Fruit fly (Drosophila melanogaster): ENCODE measurements around the gene mei-P22.
A peak's percentile ranks its signal among the peaks of the same experiment; 100 is the strongest.

mei-P22 gene

DNA sequence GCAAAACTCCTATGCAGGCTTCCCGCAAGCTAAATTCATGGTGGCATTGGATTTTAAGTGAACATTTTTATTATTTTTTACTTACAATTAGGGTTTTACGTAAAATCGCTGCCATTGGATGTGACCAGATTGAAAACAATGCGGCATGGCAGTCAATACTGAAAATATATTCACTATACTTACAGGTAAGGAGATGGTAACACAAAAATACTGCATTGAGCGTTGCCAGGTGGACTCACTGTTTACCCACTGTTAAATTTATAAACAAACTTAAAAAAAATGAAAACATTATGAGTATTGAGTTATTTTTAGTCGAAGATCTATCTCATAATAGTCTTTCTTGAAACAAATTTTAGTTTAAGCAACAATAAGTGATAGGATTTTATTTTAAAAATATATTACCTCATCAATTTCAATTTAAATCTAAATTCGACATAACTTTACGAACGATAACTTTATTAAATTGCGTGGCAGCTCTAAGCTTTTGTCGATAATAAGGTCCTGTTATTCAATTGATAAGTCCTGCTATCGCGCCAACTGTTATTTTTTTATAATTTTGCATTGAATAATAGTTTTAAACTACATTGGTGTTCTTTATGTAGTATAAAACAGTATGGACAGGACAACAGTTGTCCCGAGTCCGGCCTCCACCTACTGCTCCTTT, at the start of gene mei-P22, which contains the start of gene mRpL50:
TSS of gene mei-P22 (plus strand) at position 614 of the 664 bp plus-strand sequence.
TSS of gene mRpL50 (minus strand) at position 159 of the 664 bp plus-strand sequence.
- TF ChIP-seq CG17801 (GFP tag; optimal IDR thresholded peaks at IDR 0.05; ENCODE audit: partially characterized antibody) = peak; percentile 6

DNA sequence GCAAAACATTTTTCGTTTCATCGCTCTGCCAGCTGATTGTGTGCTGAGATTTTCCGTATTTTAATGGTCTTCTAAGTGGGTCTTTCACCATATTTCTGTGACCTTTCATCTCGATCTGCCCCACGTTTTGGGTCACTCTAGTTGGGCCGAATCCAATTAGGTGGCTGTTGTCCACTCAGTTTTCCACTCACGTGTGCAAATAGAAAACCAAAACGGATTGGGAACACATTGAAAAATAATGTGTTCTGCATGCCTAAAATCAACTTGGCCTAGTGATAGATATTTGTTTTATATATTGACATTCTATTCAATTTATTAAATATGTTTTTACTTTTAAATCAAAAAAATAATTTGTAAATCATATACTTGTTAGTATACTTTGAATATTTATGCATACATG, 10.0 kb upstream of the mei-P22 start, which contains the start of gene CG14826:
TSS of gene CG14826 (plus strand) at position 301 of the 400 bp plus-strand sequence.
- no peak for TF ChIP-seq CG17801 (GFP tag; optimal IDR thresholded peaks at IDR 0.05; ENCODE audit: partially characterized antibody)

DNA sequence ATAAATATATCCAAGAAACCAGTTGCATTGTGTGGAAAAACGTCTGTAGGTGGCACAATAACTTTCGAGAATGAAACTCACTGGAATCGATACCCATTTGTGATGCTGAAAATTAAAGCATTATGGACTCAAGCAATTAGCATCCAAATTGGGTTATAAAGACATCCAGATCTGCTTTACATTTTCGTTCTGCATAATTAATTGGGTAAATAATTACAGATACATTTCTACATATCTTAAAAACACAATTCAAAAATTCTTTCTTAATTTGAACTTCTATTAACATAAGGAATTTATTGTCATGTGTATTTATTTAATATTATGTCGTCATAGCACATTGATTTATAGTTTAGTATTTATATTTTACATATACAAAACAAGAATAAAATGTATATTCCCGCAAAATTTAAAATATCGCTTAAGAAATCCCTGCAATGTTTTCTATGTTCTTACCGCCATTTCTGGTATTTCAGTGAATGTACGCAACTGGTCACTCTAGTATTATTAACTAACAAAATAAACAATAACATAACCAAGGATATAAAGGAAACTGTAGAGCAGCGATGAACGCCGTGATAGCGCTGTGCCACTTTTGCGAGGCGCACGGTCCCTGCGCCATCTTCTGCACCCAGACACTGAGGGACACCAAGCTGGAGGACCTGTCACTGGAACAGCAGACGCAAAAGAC, 6.0 kb upstream of the mei-P22 start, which contains the start of the genes CG14829 and BHD:
TSS of gene CG14829 (minus strand) at position 51 of the 688 bp plus-strand sequence.
TSS of gene BHD (plus strand) at position 471 of the 688 bp plus-strand sequence.
- TF ChIP-seq CG17801 (GFP tag; optimal IDR thresholded peaks at IDR 0.05; ENCODE audit: partially characterized antibody) = no peak

- peak; percentile 83 for TF ChIP-seq CG17801 (GFP tag; optimal IDR thresholded peaks at IDR 0.05; ENCODE audit: partially characterized antibody)
These were observed 2.9 kb upstream of the mei-P22 start, which contains the start of the genes RpL18 and Neos for dm6 chr3L:7241217-7241859. Gene RpL18 (minus strand): TSS chr3L:7241351. Gene Neos (plus strand): TSS chr3L:7241628.

dm6 chr3L:7249167-7249566, 5.0 kb downstream of the mei-P22 start, which contains the start of gene Cdc27:
Gene Cdc27 (minus strand): TSS chr3L:7249340.
- TF ChIP-seq CG17801 (GFP tag; optimal IDR thresholded peaks at IDR 0.05; ENCODE audit: partially characterized antibody) = peak; percentile 15

dm6 chr3L:7250469-7250868, 6.3 kb downstream of the mei-P22 start, which contains the start of gene MED4:
Gene MED4 (minus strand): TSS chr3L:7250527.
- TF ChIP-seq CG17801 (GFP tag; optimal IDR thresholded peaks at IDR 0.05; ENCODE audit: partially characterized antibody) = peak; percentile 47

DNA sequence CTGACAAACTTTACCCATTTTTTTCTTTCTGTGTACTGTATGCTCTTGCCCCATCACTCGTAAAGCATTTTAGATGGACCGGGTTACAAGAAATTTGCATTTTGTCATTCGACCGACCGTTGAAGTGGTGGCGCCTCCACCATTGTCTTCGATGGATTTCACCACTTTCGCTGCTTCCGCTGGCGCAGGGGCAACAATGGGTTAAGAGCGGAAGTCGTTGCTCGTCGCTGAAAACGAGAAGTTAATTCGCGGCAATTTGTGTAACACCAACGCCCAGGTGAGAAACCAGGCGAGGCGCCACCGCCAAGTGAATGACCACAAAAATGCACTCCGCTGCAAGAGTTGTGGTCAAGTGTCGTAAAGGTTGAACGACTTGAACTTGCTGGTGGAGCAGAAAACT, 10.5 kb downstream of the mei-P22 start:
- no peak for TF ChIP-seq CG17801 (GFP tag; optimal IDR thresholded peaks at IDR 0.05; ENCODE audit: partially characterized antibody)

DNA sequence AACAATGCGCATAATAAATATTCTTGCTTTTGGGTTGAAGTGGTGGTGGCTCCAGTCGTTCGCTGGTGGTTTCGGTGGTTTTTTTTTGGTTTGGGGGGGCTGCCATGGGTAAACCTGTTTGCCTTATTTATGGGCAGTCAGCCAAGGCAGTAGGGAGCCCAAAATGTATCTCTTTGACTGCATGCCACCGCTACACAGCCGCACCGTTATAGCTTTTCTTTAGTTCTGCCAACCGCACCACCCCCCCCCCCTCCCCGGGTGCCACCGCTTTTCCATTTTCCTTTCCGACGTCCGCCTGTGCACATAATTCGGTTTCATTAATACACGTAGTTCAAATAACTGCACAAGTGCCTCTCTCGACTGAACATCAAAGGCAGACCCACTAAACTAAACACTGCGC, 14.1 kb downstream of the mei-P22 start:
- TF ChIP-seq CG17801 (GFP tag; optimal IDR thresholded peaks at IDR 0.05; ENCODE audit: partially characterized antibody) = no peak

- no peak for TF ChIP-seq CG17801 (GFP tag; optimal IDR thresholded peaks at IDR 0.05; ENCODE audit: partially characterized antibody)
These were observed 18.3 kb downstream of the mei-P22 start for dm6 chr3L:7262471-7262870.

DNA sequence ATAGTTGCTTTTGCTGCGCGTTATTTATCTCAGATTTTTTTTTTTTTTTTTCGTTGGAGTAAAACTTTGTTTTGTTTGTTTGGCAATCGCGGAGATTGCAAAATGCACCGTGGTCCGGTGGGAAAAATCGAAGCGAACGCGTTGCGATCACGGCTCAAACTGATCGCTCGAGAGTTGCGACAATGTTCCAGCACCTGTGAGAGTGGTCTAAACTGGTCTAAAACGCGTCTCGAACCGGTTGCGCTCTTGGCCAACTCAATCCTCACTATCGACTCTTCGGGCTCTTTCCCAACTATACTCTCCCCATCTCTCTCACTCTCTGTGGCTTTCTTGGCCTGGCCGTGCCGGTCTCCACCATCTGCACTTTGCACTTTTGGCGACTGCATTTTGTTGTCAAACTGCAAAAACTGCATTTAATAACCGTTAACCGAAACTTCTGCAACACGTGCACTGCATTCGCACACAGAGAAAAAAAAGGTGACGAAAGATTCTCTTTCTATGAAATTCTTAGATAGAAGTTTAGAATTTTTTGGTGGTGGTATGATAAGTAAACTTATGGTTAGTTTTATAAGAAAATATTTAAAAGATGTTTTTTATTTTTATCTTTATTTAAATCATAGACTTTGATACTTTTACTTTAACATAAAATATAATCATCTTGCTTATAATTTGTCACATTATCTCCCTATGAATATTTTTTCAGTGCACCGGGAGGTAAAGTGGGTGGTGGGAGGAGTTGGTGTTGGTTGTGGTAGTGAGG, 19.7 kb downstream of the mei-P22 start, which contains the start of gene CG14830:
TSS of gene CG14830 (minus strand) at position 164 of the 760 bp plus-strand sequence.
- peak; percentile 24 for TF ChIP-seq CG17801 (GFP tag; optimal IDR thresholded peaks at IDR 0.05; ENCODE audit: partially characterized antibody)

- TF ChIP-seq CG17801 (GFP tag; optimal IDR thresholded peaks at IDR 0.05; ENCODE audit: partially characterized antibody) = no peak
These were observed 39.4 kb downstream of the mei-P22 start for dm6 chr3L:7283541-7283940.
